Worm (Caenorhabditis elegans) whole organism, young adult: ENCODE measurements around the gene T12B3.2.

Source experiments
- F52B5.7 ChIP-seq: sonication (generic microtip); optimal IDR thresholded peaks from 2 replicates; lab custom pipeline; 2016; ENCODE audit warnings: mild to moderate bottlenecking, missing genetic modification characterization, missing compliant biosample characterization
- atf-7 ChIP-seq: sonication (generic microtip); optimal IDR thresholded peaks from 2 replicates; lab custom pipeline; 2017; ENCODE audit warnings: mild to moderate bottlenecking, missing genetic modification characterization, missing compliant biosample characterization
- hrde-1 ChIP-seq: sonication (generic microtip); optimal IDR thresholded peaks from 2 replicates; lab custom pipeline; 2016; ENCODE audit warnings: missing genetic modification characterization, mild to moderate bottlenecking, missing compliant biosample characterization, moderate library complexity, missing genotype, missing genetic modification reagents, borderline replicate concordance
- nfyb-1 ChIP-seq: fragments of 200-800 bp; sonication (Bioruptor generic); IDR thresholded peaks from 2 replicates; pipeline ENCODE4 v1.3.6; 2022; ENCODE audit warnings: missing genetic modification reagents, missing genetic modification characterization, missing compliant biosample characterization
- rec-8 ChIP-seq, 2 experiments: sonication (generic microtip); optimal IDR thresholded peaks; 2 replicates each; lab custom pipeline; 2016; ENCODE audit warnings: mild to moderate bottlenecking in 2 of 2, missing genetic modification characterization in 2 of 2, missing genetic modification reagents in 2 of 2, missing genotype in 2 of 2, missing biosample characterization in 1 of 2, missing compliant biosample characterization in 1 of 2, moderate library complexity in 1 of 2
- rpc-1 ChIP-seq, 2 experiments: fragments of 150-350 bp in 1 of 2; sonication (generic microtip) in 1 of 2; optimal IDR thresholded peaks; 2 replicates each; lab custom pipeline; 2014 to 2018; ENCODE audit warnings: missing biosample characterization in 1 of 2, missing genetic modification characterization in 1 of 2, missing genetic modification reagents in 1 of 2, missing genotype in 1 of 2
- unc-62 ChIP-seq: fragments of 150-350 bp; optimal IDR thresholded peaks from 2 replicates; lab custom pipeline; 2014; ENCODE audit warnings: missing biosample characterization, missing genetic modification reagents, missing genetic modification characterization

ce11 chrIV:7400502-7401118 lies 24.0 kb downstream of the T12B3.2 start:
- no peak for TF ChIP-seq unc-62 (GFP tag; lab: Kevin White, UChicago)
- TF ChIP-seq hrde-1 (tag; lab: Kevin White, UChicago), result no peak
- no peak for TF ChIP-seq rpc-1 (optimal IDR thresholded peaks at IDR 0.05; lab: Kevin White, UChicago)
- TF ChIP-seq rpc-1 (tag; optimal IDR thresholded peaks at IDR 0.05; lab: Kevin White, UChicago), result no peak
- no peak for TF ChIP-seq atf-7 (tag; lab: Kevin White, UChicago)
- TF ChIP-seq rec-8 (tag; optimal IDR thresholded peaks at IDR 0.05; lab: Kevin White, UChicago), result no peak
- no peak for TF ChIP-seq nfyb-1 (GFP tag; lab: Robert Waterston, UW)
- no peak for TF ChIP-seq F52B5.7
